Fruit fly (Drosophila melanogaster) whole organism, embryonic: ENCODE results near the gene CG7653.

Experiments
- Aef1 ChIP-seq: fragments of 200-800 bp; sonication (Bioruptor generic); IDR thresholded peaks from 3 replicates; pipeline ENCODE4 v1.3.6; 2022; ENCODE audit warnings: missing biosample characterization, missing genetic modification characterization
- CG10959 ChIP-seq: fragments of 200-800 bp; sonication (Bioruptor generic); IDR thresholded peaks from 2 replicates; pipeline ENCODE4 v1.3.6; 2022; ENCODE audit warnings: missing biosample characterization, missing genetic modification characterization
- CG13424 ChIP-seq: fragments of 200-800 bp; sonication (Bioruptor generic); optimal IDR thresholded peaks from 2 replicates; lab custom pipeline; 2019; ENCODE audit warnings: missing biosample characterization, mild to moderate bottlenecking, missing genetic modification characterization, moderate library complexity
- CG14014 ChIP-seq: fragments of 200-800 bp; sonication (Bioruptor generic); IDR thresholded peaks from 2 replicates; pipeline ENCODE4 v1.3.6; 2022; ENCODE audit warnings: missing biosample characterization, missing genetic modification characterization
- CG1647 ChIP-seq: fragments of 200-800 bp; sonication (Bioruptor generic); optimal IDR thresholded peaks from 3 replicates; lab custom pipeline; 2016; ENCODE audit warnings: missing biosample characterization, missing genetic modification characterization
- CG17328 ChIP-seq: fragments of 200-800 bp; sonication (Bioruptor generic); IDR thresholded peaks from 2 replicates; pipeline ENCODE4 v1.3.6; 2022; ENCODE audit warnings: missing biosample characterization, missing genetic modification characterization
- CG17568 ChIP-seq: fragments of 200-800 bp; sonication (Bioruptor generic); optimal IDR thresholded peaks from 2 replicates; lab custom pipeline; 2018; ENCODE audit warnings: missing biosample characterization, mild to moderate bottlenecking, missing genetic modification characterization, moderate library complexity
- CG17612 ChIP-seq: fragments of 200-800 bp; sonication (Bioruptor generic); IDR thresholded peaks from 2 replicates; pipeline ENCODE4 v1.3.6; 2022; ENCODE audit warnings: missing biosample characterization, missing genetic modification characterization
- CG2678 ChIP-seq: fragments of 200-800 bp; sonication (Bioruptor generic); optimal IDR thresholded peaks from 3 replicates; lab custom pipeline; 2019; ENCODE audit warnings: missing biosample characterization, mild to moderate bottlenecking, missing genetic modification characterization, moderate library complexity
- CG2889 ChIP-seq: fragments of 200-800 bp; sonication (Bioruptor generic); IDR thresholded peaks from 3 replicates; pipeline ENCODE4 v1.3.6; 2022; ENCODE audit warnings: missing biosample characterization, missing genetic modification characterization
- CG32532 ChIP-seq: fragments of 200-800 bp; sonication (Bioruptor generic); IDR thresholded peaks from 2 replicates; pipeline ENCODE4 v1.3.6; 2022; ENCODE audit warnings: missing biosample characterization, missing genetic modification characterization
- CG3838 ChIP-seq: fragments of 200-800 bp; sonication (Bioruptor generic); optimal IDR thresholded peaks from 3 replicates; lab custom pipeline; 2016; ENCODE audit warnings: missing biosample characterization, missing genetic modification characterization
- CG5180 ChIP-seq: fragments of 200-800 bp; sonication (Bioruptor generic); optimal IDR thresholded peaks from 3 replicates; lab custom pipeline; 2017; ENCODE audit warnings: missing biosample characterization, missing genetic modification characterization, mild to moderate bottlenecking, moderate library complexity, missing genetic modification reagents
- CG6654 ChIP-seq: fragments of 200-800 bp; sonication (Bioruptor generic); optimal IDR thresholded peaks from 2 replicates; lab custom pipeline; 2017; ENCODE audit warnings: missing biosample characterization, mild to moderate bottlenecking, missing genetic modification characterization
- CG7271 ChIP-seq: fragments of 200-800 bp; sonication (Bioruptor generic); optimal IDR thresholded peaks from 2 replicates; lab custom pipeline; 2018; ENCODE audit warnings: missing biosample characterization, mild to moderate bottlenecking, missing genetic modification characterization, moderate library complexity
- CG9437 ChIP-seq: fragments of 200-800 bp; sonication (Bioruptor generic); optimal IDR thresholded peaks from 2 replicates; lab custom pipeline; 2018; ENCODE audit warnings: missing biosample characterization, mild to moderate bottlenecking, missing genetic modification characterization
- CG9797 ChIP-seq: fragments of 200-800 bp; sonication (Bioruptor generic); optimal IDR thresholded peaks from 3 replicates; lab custom pipeline; 2018; ENCODE audit warnings: missing biosample characterization, mild to moderate bottlenecking, missing genetic modification characterization
- CG9932 ChIP-seq: fragments of 200-800 bp; sonication (Bioruptor generic); IDR thresholded peaks from 2 replicates; pipeline ENCODE4 v1.3.6; 2022; ENCODE audit warnings: missing biosample characterization, missing genetic modification characterization
- CHES-1-like ChIP-seq: fragments of 200-800 bp; sonication (Bioruptor generic); optimal IDR thresholded peaks from 2 replicates; lab custom pipeline; 2016; ENCODE audit warnings: missing biosample characterization, missing genetic modification characterization
- Dad ChIP-seq: fragments of 200-800 bp; sonication (Bioruptor generic); optimal IDR thresholded peaks from 3 replicates; lab custom pipeline; 2016; ENCODE audit warnings: missing biosample characterization, missing genetic modification characterization
- Dek ChIP-seq: fragments of 200-800 bp; sonication (Bioruptor generic); optimal IDR thresholded peaks from 3 replicates; lab custom pipeline; 2019; ENCODE audit warnings: missing biosample characterization, mild to moderate bottlenecking, missing genetic modification characterization, moderate library complexity
- Doc2 ChIP-seq: fragments of 200-800 bp; sonication (Bioruptor generic); IDR thresholded peaks from 2 replicates; pipeline ENCODE4 v1.3.6; 2022; ENCODE audit warnings: missing biosample characterization, missing genetic modification characterization
- Dref ChIP-seq: fragments of 200-800 bp; sonication (Bioruptor generic); IDR thresholded peaks from 2 replicates; pipeline ENCODE4 v1.3.6; 2022; ENCODE audit warnings: missing biosample characterization, missing genetic modification characterization
- Elba2 ChIP-seq: fragments of 200-800 bp; sonication (Bioruptor generic); optimal IDR thresholded peaks from 3 replicates; lab custom pipeline; 2016; ENCODE audit warnings: missing biosample characterization, missing genetic modification characterization
- GATAe ChIP-seq: fragments of 200-800 bp; sonication (Bioruptor generic); conservative IDR thresholded peaks from 2 replicates; pipeline ENCODE4 v1.3.6; 2022; ENCODE audit warnings: missing biosample characterization, missing genetic modification characterization
- HLHmδ ChIP-seq: fragments of 200-800 bp; sonication (Bioruptor generic); optimal IDR thresholded peaks from 2 replicates; lab custom pipeline; 2018; ENCODE audit warnings: missing biosample characterization, mild to moderate bottlenecking, missing genetic modification characterization, moderate library complexity
- Hand ChIP-seq: fragments of 200-800 bp; sonication (Bioruptor generic); optimal IDR thresholded peaks from 2 replicates; lab custom pipeline; 2017; ENCODE audit warnings: mild to moderate bottlenecking, missing biosample characterization, missing genetic modification reagents, missing genetic modification characterization
- Hr3 ChIP-seq: fragments of 200-800 bp; sonication (Bioruptor generic); optimal IDR thresholded peaks from 3 replicates; lab custom pipeline; 2016; ENCODE audit warnings: missing biosample characterization, missing genetic modification characterization
- MESR4 ChIP-seq: fragments of 200-800 bp; sonication (Bioruptor generic); optimal IDR thresholded peaks from 2 replicates; lab custom pipeline; 2018; ENCODE audit warnings: missing biosample characterization, mild to moderate bottlenecking, missing genetic modification characterization, moderate library complexity
- Opbp ChIP-seq: fragments of 200-800 bp; sonication (Bioruptor generic); IDR thresholded peaks from 3 replicates; pipeline ENCODE4 v1.3.6; 2022; ENCODE audit warnings: missing biosample characterization, missing genetic modification characterization; ENCODE audit not compliant: partially characterized antibody
- Sin3A ChIP-seq: fragments of >200 bp; optimal IDR thresholded peaks from 2 replicates; lab custom pipeline; 2018
- ap ChIP-seq: fragments of 200-800 bp; sonication (Bioruptor generic); IDR thresholded peaks from 2 replicates; pipeline ENCODE4 v1.3.6; 2022; ENCODE audit warnings: missing biosample characterization, missing genetic modification characterization
- caup ChIP-seq: fragments of 200-800 bp; sonication (Bioruptor generic); optimal IDR thresholded peaks from 3 replicates; lab custom pipeline; 2017; ENCODE audit warnings: missing biosample characterization, mild to moderate bottlenecking, missing genetic modification characterization, moderate library complexity; ENCODE audit not compliant: severe bottlenecking
- chn ChIP-seq: fragments of 200-800 bp; sonication (Bioruptor generic); optimal IDR thresholded peaks from 2 replicates; lab custom pipeline; 2016; ENCODE audit warnings: missing biosample characterization, missing genetic modification characterization
- croc ChIP-seq: fragments of 200-800 bp; sonication (Bioruptor generic); conservative IDR thresholded peaks from 3 replicates; pipeline ENCODE4 v1.3.6; 2022; ENCODE audit warnings: missing biosample characterization, missing genetic modification characterization
- exex ChIP-seq: fragments of 200-800 bp; sonication (Bioruptor generic); optimal IDR thresholded peaks from 4 replicates; lab custom pipeline; 2018; ENCODE audit warnings: missing biosample characterization, mild to moderate bottlenecking, missing genetic modification characterization, moderate library complexity
- fd3F ChIP-seq: fragments of 200-800 bp; sonication (Bioruptor generic); optimal IDR thresholded peaks from 2 replicates; lab custom pipeline; 2018; ENCODE audit warnings: missing biosample characterization, mild to moderate bottlenecking, missing genetic modification characterization, moderate library complexity
- knrl ChIP-seq: fragments of 200-800 bp; sonication (Bioruptor generic); IDR thresholded peaks from 3 replicates; pipeline ENCODE4 v1.3.6; 2022; ENCODE audit warnings: missing biosample characterization, missing genetic modification characterization; ENCODE audit not compliant: partially characterized antibody
- lmd ChIP-seq: fragments of 200-800 bp; sonication (Bioruptor generic); IDR thresholded peaks from 2 replicates; pipeline ENCODE4 v1.3.6; 2022; ENCODE audit warnings: missing biosample characterization, missing genetic modification characterization
- otp ChIP-seq: fragments of 200-800 bp; sonication (Bioruptor generic); IDR thresholded peaks from 3 replicates; pipeline ENCODE4, ENCODE4 v1.3.6; 2022; ENCODE audit warnings: missing biosample characterization, missing genetic modification characterization
- pita ChIP-seq: fragments of 200-800 bp; sonication (Bioruptor generic); optimal IDR thresholded peaks from 2 replicates; lab custom pipeline; 2017; ENCODE audit warnings: missing biosample characterization, mild to moderate bottlenecking, missing genetic modification characterization
- ro ChIP-seq: fragments of 200-800 bp; sonication (Bioruptor generic); IDR thresholded peaks from 2 replicates; pipeline ENCODE4 v1.3.6; 2022; ENCODE audit warnings: missing biosample characterization, missing genetic modification characterization
- run ChIP-seq: fragments of 200-800 bp; sonication (Bioruptor generic); optimal IDR thresholded peaks from 3 replicates; lab custom pipeline; 2018; ENCODE audit warnings: missing biosample characterization, mild to moderate bottlenecking, missing genetic modification characterization
- sens-2 ChIP-seq: fragments of 200-800 bp; sonication (Bioruptor generic); IDR thresholded peaks from 2 replicates; pipeline ENCODE4 v1.3.6; 2022; ENCODE audit warnings: missing biosample characterization, missing genetic modification characterization
- so ChIP-seq: fragments of 200-800 bp; sonication (Bioruptor generic); IDR thresholded peaks from 3 replicates; pipeline ENCODE4 v1.3.6; 2022; ENCODE audit warnings: missing biosample characterization, missing genetic modification characterization
- trem ChIP-seq: fragments of 200-800 bp; optimal IDR thresholded peaks from 3 replicates; lab custom pipeline; 2019; ENCODE audit warnings: missing biosample characterization, mild to moderate bottlenecking, missing genetic modification characterization, moderate library complexity
- twi ChIP-seq: fragments of 200-800 bp; optimal IDR thresholded peaks from 2 replicates; lab custom pipeline; 2019; ENCODE audit warnings: missing biosample characterization, mild to moderate bottlenecking, missing genetic modification characterization, moderate library complexity
- wor ChIP-seq: fragments of 200-800 bp; sonication (Bioruptor generic); IDR thresholded peaks from 2 replicates; pipeline ENCODE4 v1.3.6; 2022; ENCODE audit warnings: missing biosample characterization, missing genetic modification characterization
- yki ChIP-seq: fragments of >200 bp; optimal IDR thresholded peaks from 3 replicates; lab custom pipeline; 2018
- zen2 ChIP-seq: fragments of 200-800 bp; sonication (Bioruptor generic); IDR thresholded peaks from 3 replicates; pipeline ENCODE4 v1.3.6; 2022; ENCODE audit warnings: missing biosample characterization, missing genetic modification characterization; ENCODE audit not compliant: partially characterized antibody

Gene CG7653

dm6 chr2L:15910937-15911590, 31.1 kb upstream of the CG7653 start (continued):
- TF ChIP-seq wor (GFP tag; lab: Robert Waterston, UW): peak; percentile 98
- peak; percentile 94 for TF ChIP-seq CG32532
- peak; percentile 89 for TF ChIP-seq caup
- peak; percentile 57 for TF ChIP-seq knrl (GFP tag; lab: Robert Waterston, UW)
- TF ChIP-seq Dek (tag; lab: Kevin White, UChicago): peak; percentile 91
- 0 out of 3 replicates have a peak, but pooled peaks have one; percentile 20 for TF ChIP-seq Opbp (GFP tag; lab: Robert Waterston, UW)
- peak; percentile 95 for TF ChIP-seq fd3F (GFP tag; lab: Kevin White, UChicago)
- TF ChIP-seq CG3838: peak; percentile 89
- TF ChIP-seq lmd (GFP tag; lab: Robert Waterston, UW): peak; percentile 97
- peak; percentile 71 for TF ChIP-seq CG7271 (tag; lab: Kevin White, UChicago)
- TF ChIP-seq Dad: peak; percentile 95
- TF ChIP-seq CG2678 (tag; lab: Kevin White, UChicago): peak; percentile 97
- peak; percentile 76; the same call in 1 of the 2 replicates for TF ChIP-seq Doc2 (GFP tag; lab: Robert Waterston, UW)
- TF ChIP-seq CG9932 (GFP tag; lab: Robert Waterston, UW): peak; percentile 85
- peak; percentile 97 for TF ChIP-seq CG17328 (GFP tag; lab: Robert Waterston, UW)
- TF ChIP-seq pita (GFP tag; lab: Kevin White, UChicago): no peak
- peak; percentile 95 for TF ChIP-seq otp (GFP tag; lab: Robert Waterston, UW)
- peak; percentile 92 for TF ChIP-seq trem (tag; lab: Kevin White, UChicago)
- peak; percentile 88 for TF ChIP-seq ro (GFP tag; lab: Robert Waterston, UW)
- TF ChIP-seq CG2889 (GFP tag; lab: Robert Waterston, UW): peak; percentile 92
- peak; percentile 77 for TF ChIP-seq Hand
- TF ChIP-seq CG13424 (tag; lab: Kevin White, UChicago): peak; percentile 97
- TF ChIP-seq CHES-1-like (GFP tag; lab: Kevin White, UChicago): peak; percentile 91
- peak; percentile 92 for TF ChIP-seq Aef1 (GFP tag; lab: Robert Waterston, UW)
- TF ChIP-seq CG9797 (GFP tag; lab: Kevin White, UChicago): peak; percentile 35
- peak; percentile 93 for TF ChIP-seq CG14014 (GFP tag; lab: Robert Waterston, UW)
- TF ChIP-seq GATAe: peak; percentile 91
- TF ChIP-seq HLHmδ (GFP tag; lab: Kevin White, UChicago): peak; percentile 98
- peak; percentile 94 for TF ChIP-seq CG17568 (GFP tag; lab: Kevin White, UChicago)
- TF ChIP-seq yki (lab: Kevin White, UChicago): no peak
- peak; percentile 87 for TF ChIP-seq sens-2 (GFP tag; lab: Robert Waterston, UW)
- no peak for TF ChIP-seq Dref (GFP tag; lab: Robert Waterston, UW)
- peak; percentile 96 for TF ChIP-seq chn (GFP tag; lab: Kevin White, UChicago)
- peak; percentile 93 for TF ChIP-seq croc (GFP tag; lab: Robert Waterston, UW)
- peak; percentile 94 for TF ChIP-seq twi (tag; lab: Kevin White, UChicago)
- peak; percentile 98 for TF ChIP-seq run (tag; lab: Kevin White, UChicago)
- TF ChIP-seq Sin3A (lab: Kevin White, UChicago): no peak
- TF ChIP-seq ap: peak; percentile 92
- TF ChIP-seq CG9437 (GFP tag; lab: Kevin White, UChicago): peak; percentile 91
- TF ChIP-seq CG17612 (GFP tag; lab: Robert Waterston, UW): peak; percentile 90
- TF ChIP-seq Elba2 (GFP tag; lab: Kevin White, UChicago): peak; percentile 51
- TF ChIP-seq CG1647 (GFP tag; lab: Kevin White, UChicago): peak; percentile 92
- peak; percentile 95 for TF ChIP-seq so (GFP tag; lab: Robert Waterston, UW)
- TF ChIP-seq CG10959: peak; percentile 83
- TF ChIP-seq MESR4 (GFP tag; lab: Kevin White, UChicago): peak; percentile 47
- peak; percentile 60 for TF ChIP-seq exex (tag; lab: Kevin White, UChicago)
- TF ChIP-seq Hr3 (GFP tag; lab: Kevin White, UChicago): peak; percentile 87
- TF ChIP-seq CG6654 (GFP tag; lab: Kevin White, UChicago): peak; percentile 87
- peak; percentile 85 for TF ChIP-seq CG5180
- TF ChIP-seq zen2: no peak
